Fruit fly (Drosophila melanogaster) whole organism, prepupa: ENCODE data around the gene Hers.

Experiments used
- Blimp-1 ChIP-seq: fragments of 200-800 bp; sonication (Bioruptor generic); optimal IDR thresholded peaks from 3 replicates; lab custom pipeline; 2017; ENCODE audit warnings: missing biosample characterization, missing genetic modification characterization, mild to moderate bottlenecking, moderate library complexity, missing genetic modification reagents
- CG16779 ChIP-seq: fragments of 200-800 bp; sonication (Bioruptor generic); optimal IDR thresholded peaks from 3 replicates; lab custom pipeline; 2017; ENCODE audit warnings: missing biosample characterization, mild to moderate bottlenecking, missing genetic modification characterization
- CG8319 ChIP-seq: fragments of 200-800 bp; sonication (Bioruptor generic); optimal IDR thresholded peaks from 3 replicates; lab custom pipeline; 2016; ENCODE audit warnings: missing biosample characterization, missing genetic modification characterization
- Hr39 ChIP-seq: fragments of 200-800 bp; sonication (Bioruptor generic); optimal IDR thresholded peaks from 2 replicates; lab custom pipeline; 2016; ENCODE audit warnings: missing biosample characterization, missing genetic modification characterization

DNA sequence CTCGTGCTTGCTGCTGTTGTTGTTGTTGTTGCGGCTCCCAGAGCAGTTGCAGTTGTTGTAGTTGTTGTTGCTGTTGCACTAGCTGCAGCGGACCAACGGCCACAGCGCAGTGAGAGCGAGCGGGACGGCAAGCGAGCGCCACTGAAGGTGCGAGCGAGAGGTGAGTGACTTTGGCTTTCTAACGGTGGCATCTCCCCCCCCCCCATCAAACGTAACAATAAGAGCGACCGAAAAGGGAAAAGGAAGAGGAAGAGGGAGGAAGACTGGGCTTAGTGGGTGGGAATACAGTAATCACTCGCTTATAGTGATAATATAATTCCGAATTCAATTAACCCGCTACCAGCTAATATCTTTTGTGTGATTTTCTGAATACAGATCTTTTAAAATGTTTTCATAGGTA, 1.1 kb downstream of the Hers start:
- TF ChIP-seq CG16779 (tag; lab: Kevin White, UChicago) = no peak
- TF ChIP-seq Hr39 (GFP tag; lab: Kevin White, UChicago) = no peak
- TF ChIP-seq CG8319 (GFP tag; lab: Kevin White, UChicago) = no peak
- TF ChIP-seq Blimp-1 (GFP tag; lab: Kevin White, UChicago) = no peak
